Worm (Caenorhabditis elegans) whole organism, L2 larva: ENCODE results near the gene sri-62.

Source experiments
- C34F6.9 ChIP-seq: fragments of 150-350 bp; optimal IDR thresholded peaks from 2 replicates; lab custom pipeline; 2014; ENCODE audit warnings: missing biosample characterization, missing genetic modification characterization
- F13H6.1 ChIP-seq: sonication (generic microtip); optimal IDR thresholded peaks from 2 replicates; lab custom pipeline; 2016; ENCODE audit warnings: missing genetic modification characterization, missing compliant biosample characterization
- R02D3.7 ChIP-seq: fragments of 150-350 bp; optimal IDR thresholded peaks from 2 replicates; lab custom pipeline; 2014; ENCODE audit warnings: missing biosample characterization, missing genetic modification characterization
- Y55F3AM.14 ChIP-seq: fragments of 200-800 bp; sonication (Bioruptor generic); optimal IDR thresholded peaks from 2 replicates; lab custom pipeline; 2018; ENCODE audit warnings: mild to moderate bottlenecking, missing genetic modification characterization, missing compliant biosample characterization
- ZK546.5 ChIP-seq: sonication (generic microtip); optimal IDR thresholded peaks from 2 replicates; lab custom pipeline; 2017; ENCODE audit warnings: missing biosample characterization, missing genetic modification characterization
- aly-2 ChIP-seq: fragments of 150-350 bp; optimal IDR thresholded peaks from 2 replicates; lab custom pipeline; 2014; ENCODE audit warnings: missing biosample characterization, missing genetic modification characterization
- ama-1 ChIP-seq: fragments of 150-350 bp; optimal IDR thresholded peaks from 2 replicates; lab custom pipeline; 2018; ENCODE audit warnings: inconsistent platforms
- blmp-1 ChIP-seq: sonication (generic microtip); optimal IDR thresholded peaks from 2 replicates; lab custom pipeline; 2017; ENCODE audit warnings: missing genetic modification characterization, mild to moderate bottlenecking, missing compliant biosample characterization, antibody characterized with exemption, moderate library complexity; ENCODE audit not compliant: insufficient read depth
- ceh-16 ChIP-seq: fragments of 150-350 bp; optimal IDR thresholded peaks from 2 replicates; lab custom pipeline; 2014; ENCODE audit warnings: missing biosample characterization, missing genetic modification characterization
- ceh-82 ChIP-seq: fragments of 150-350 bp; optimal IDR thresholded peaks from 2 replicates; lab custom pipeline; 2014; ENCODE audit warnings: missing biosample characterization, missing genetic modification characterization
- dmd-4 ChIP-seq: sonication (generic microtip); optimal IDR thresholded peaks from 2 replicates; lab custom pipeline; 2017; ENCODE audit warnings: missing biosample characterization, missing genetic modification characterization
- egl-27 ChIP-seq: sonication (generic microtip); optimal IDR thresholded peaks from 3 replicates; lab custom pipeline; 2017; ENCODE audit warnings: missing biosample characterization, missing genetic modification reagents, missing genetic modification characterization
- elt-1 ChIP-seq: fragments of 150-350 bp; optimal IDR thresholded peaks from 2 replicates; lab custom pipeline; 2014; ENCODE audit warnings: missing biosample characterization, missing genetic modification characterization
- elt-3 ChIP-seq: sonication (generic microtip); optimal IDR thresholded peaks from 2 replicates; lab custom pipeline; 2017; ENCODE audit warnings: missing biosample characterization, missing genetic modification characterization
- gmeb-1 ChIP-seq: fragments of 150-350 bp; optimal IDR thresholded peaks from 2 replicates; lab custom pipeline; 2014; ENCODE audit warnings: missing biosample characterization, missing genetic modification characterization
- lin-11 ChIP-seq: fragments of 150-350 bp; sonication (generic microtip); optimal IDR thresholded peaks from 2 replicates; lab custom pipeline; 2014; ENCODE audit warnings: missing biosample characterization, missing genetic modification characterization, inconsistent platforms, mixed read lengths
- lin-13 ChIP-seq: fragments of 150-350 bp; optimal IDR thresholded peaks from 2 replicates; lab custom pipeline; 2014; ENCODE audit warnings: missing biosample characterization, missing genetic modification reagents, missing genetic modification characterization
- lin-39 ChIP-seq: fragments of 150-350 bp; optimal IDR thresholded peaks from 2 replicates; lab custom pipeline; 2014; ENCODE audit warnings: missing biosample characterization, missing genetic modification reagents, missing genetic modification characterization
- lsy-2 ChIP-seq, 2 experiments: fragments of 150-350 bp in 1 of 2; sonication (generic microtip) in 1 of 2; optimal IDR thresholded peaks; 2 replicates each; lab custom pipeline; 2014 to 2017; ENCODE audit warnings: missing biosample characterization in 2 of 2, missing genetic modification characterization in 2 of 2
- mbf-1 ChIP-seq: sonication (generic microtip); optimal IDR thresholded peaks from 2 replicates; lab custom pipeline; 2017; ENCODE audit warnings: missing biosample characterization, missing genetic modification characterization
- nhr-10 ChIP-seq: sonication (generic microtip); optimal IDR thresholded peaks from 2 replicates; lab custom pipeline; 2017; ENCODE audit warnings: missing biosample characterization, missing genetic modification characterization
- nhr-11 ChIP-seq: fragments of 150-350 bp; optimal IDR thresholded peaks from 2 replicates; lab custom pipeline; 2014; ENCODE audit warnings: missing biosample characterization, missing genetic modification characterization
- nhr-12 ChIP-seq: fragments of 150-350 bp; optimal IDR thresholded peaks from 2 replicates; lab custom pipeline; 2014; ENCODE audit warnings: missing biosample characterization, missing genetic modification characterization
- nhr-129 ChIP-seq: fragments of 150-350 bp; optimal IDR thresholded peaks from 2 replicates; lab custom pipeline; 2014; ENCODE audit warnings: missing biosample characterization, missing genetic modification characterization
- nhr-23 ChIP-seq: fragments of 150-350 bp; optimal IDR thresholded peaks from 2 replicates; lab custom pipeline; 2014; ENCODE audit warnings: missing biosample characterization, missing genetic modification reagents, missing genetic modification characterization
- nhr-237 ChIP-seq: fragments of 150-350 bp; optimal IDR thresholded peaks from 2 replicates; lab custom pipeline; 2014; ENCODE audit warnings: missing biosample characterization, missing genetic modification characterization
- nhr-25 ChIP-seq: fragments of 150-350 bp; sonication (generic microtip); optimal IDR thresholded peaks from 3 replicates; lab custom pipeline; 2014; ENCODE audit warnings: missing biosample characterization, missing genetic modification characterization
- nhr-6 ChIP-seq: fragments of 150-350 bp; optimal IDR thresholded peaks from 2 replicates; lab custom pipeline; 2014; ENCODE audit warnings: missing biosample characterization, missing genetic modification characterization
- nhr-77 ChIP-seq: fragments of 150-350 bp; optimal IDR thresholded peaks from 2 replicates; lab custom pipeline; 2014; ENCODE audit warnings: missing biosample characterization, missing genetic modification characterization
- sem-4 ChIP-seq: fragments of 150-350 bp; optimal IDR thresholded peaks from 2 replicates; lab custom pipeline; 2014; ENCODE audit warnings: missing biosample characterization, missing genetic modification reagents, missing genetic modification characterization
- skn-1 ChIP-seq: sonication (generic microtip); optimal IDR thresholded peaks from 2 replicates; lab custom pipeline; 2017; ENCODE audit warnings: missing biosample characterization, missing genetic modification characterization
- sma-3 ChIP-seq: sonication (generic microtip); optimal IDR thresholded peaks from 2 replicates; lab custom pipeline; 2016; ENCODE audit warnings: missing genetic modification reagents, missing genetic modification characterization, missing compliant biosample characterization
- sma-9 ChIP-seq, 2 experiments: fragments of 150-350 bp in 1 of 2; sonication (generic microtip) in 1 of 2; optimal IDR thresholded peaks; 2 replicates each; lab custom pipeline; 2014 to 2016; ENCODE audit warnings: missing genetic modification characterization in 2 of 2, mild to moderate bottlenecking in 1 of 2, missing biosample characterization in 1 of 2, missing compliant biosample characterization in 1 of 2, missing genetic modification reagents in 1 of 2, moderate library complexity in 1 of 2
- snpc-4 ChIP-seq: fragments of 150-350 bp; optimal IDR thresholded peaks from 2 replicates; lab custom pipeline; 2014; ENCODE audit warnings: missing biosample characterization, missing genetic modification characterization
- unc-55 ChIP-seq: fragments of 150-350 bp; sonication (generic microtip); optimal IDR thresholded peaks from 3 replicates; lab custom pipeline; 2014; ENCODE audit warnings: missing biosample characterization, missing genetic modification reagents, missing genetic modification characterization
- ztf-11 ChIP-seq: sonication (generic microtip); optimal IDR thresholded peaks from 2 replicates; lab custom pipeline; 2017; ENCODE audit warnings: missing biosample characterization, missing genetic modification characterization
- ztf-4 ChIP-seq: fragments of 150-350 bp; optimal IDR thresholded peaks from 2 replicates; lab custom pipeline; 2014; ENCODE audit warnings: missing biosample characterization, missing genetic modification characterization

sri-62 gene

ce11 chrII:2736938-2737337, 38.7 kb upstream of the sri-62 start:
- TF ChIP-seq ama-1 (no peak), aly-2 (tag; lab: Kevin White, UChicago) (no peak), ztf-11 (no peak), ceh-82 (tag; lab: Kevin White, UChicago) (no peak), nhr-237 (tag; lab: Kevin White, UChicago) (no peak), R02D3.7 (tag; lab: Kevin White, UChicago) (no peak), mbf-1 (tag; lab: Kevin White, UChicago) (no peak), nhr-23 (tag; lab: Kevin White, UChicago) (no peak), nhr-129 (no peak), blmp-1 (tag; lab: Kevin White, UChicago) (no peak), nhr-10 (tag; lab: Kevin White, UChicago) (no peak), nhr-77 (tag; lab: Kevin White, UChicago) (no peak), gmeb-1 (tag; lab: Kevin White, UChicago) (no peak)

- TF ChIP-seq Y55F3AM.14 (no peak), blmp-1 (tag; lab: Kevin White, UChicago) (no peak), C34F6.9 (tag; lab: Kevin White, UChicago) (no peak), nhr-10 (tag; lab: Kevin White, UChicago) (no peak), nhr-237 (tag; lab: Kevin White, UChicago) (no peak), nhr-11 (no peak), elt-3 (no peak), F13H6.1 (tag; lab: Kevin White, UChicago) (no peak), ama-1 (no peak), lin-39 (tag; lab: Kevin White, UChicago) (no peak), sem-4 (tag; lab: Kevin White, UChicago) (no peak), sma-9 (GFP tag; optimal IDR thresholded peaks at IDR 0.05; lab: Kevin White, UChicago) (no peak), sma-9 (tag; optimal IDR thresholded peaks at IDR 0.05; lab: Kevin White, UChicago) (no peak), unc-55 (no peak), egl-27 (tag; lab: Kevin White, UChicago) (no peak), nhr-12 (no peak)
These were observed 38.0 kb upstream of the sri-62 start, which contains the start of gene T05A8.8 for ce11 chrII:2736156-2736728. Gene T05A8.8 (plus strand): TSS chrII:2736678.

DNA sequence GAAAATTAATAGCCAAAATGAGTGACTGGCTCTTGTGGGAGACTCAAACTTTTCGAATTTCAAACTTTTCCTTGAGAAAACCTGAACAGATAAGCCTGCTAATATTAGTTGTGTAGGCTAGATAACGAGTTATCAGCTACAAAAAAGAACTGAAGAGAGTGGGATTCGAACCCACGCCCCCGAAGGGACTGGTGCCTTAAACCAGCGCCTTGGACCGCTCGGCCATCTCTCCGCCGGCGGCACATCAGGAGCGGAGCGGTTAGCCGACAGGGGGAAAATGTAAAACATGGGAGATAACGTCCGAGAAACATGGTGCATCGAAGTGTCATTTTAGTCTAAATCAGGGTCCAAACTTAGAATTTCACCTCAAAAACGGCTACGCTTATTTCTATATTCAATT, 37.4 kb upstream of the sri-62 start:
- TF ChIP-seq blmp-1 (tag; lab: Kevin White, UChicago) (no peak), lin-11 (tag; lab: Kevin White, UChicago) (no peak), ama-1 (no peak), nhr-6 (no peak), ztf-4 (tag; lab: Kevin White, UChicago) (no peak), nhr-23 (tag; lab: Kevin White, UChicago) (no peak), skn-1 (no peak), gmeb-1 (tag; lab: Kevin White, UChicago) (no peak), elt-1 (tag; lab: Kevin White, UChicago) (no peak), R02D3.7 (tag; lab: Kevin White, UChicago) (no peak), nhr-129 (no peak), lsy-2 (tag; optimal IDR thresholded peaks at IDR 0.05; lab: Kevin White, UChicago) (no peak), C34F6.9 (tag; lab: Kevin White, UChicago) (no peak), nhr-77 (tag; lab: Kevin White, UChicago) (no peak), dmd-4 (tag; lab: Kevin White, UChicago) (no peak), sem-4 (tag; lab: Kevin White, UChicago) (no peak), mbf-1 (tag; lab: Kevin White, UChicago) (no peak), lin-13 (no peak)

DNA sequence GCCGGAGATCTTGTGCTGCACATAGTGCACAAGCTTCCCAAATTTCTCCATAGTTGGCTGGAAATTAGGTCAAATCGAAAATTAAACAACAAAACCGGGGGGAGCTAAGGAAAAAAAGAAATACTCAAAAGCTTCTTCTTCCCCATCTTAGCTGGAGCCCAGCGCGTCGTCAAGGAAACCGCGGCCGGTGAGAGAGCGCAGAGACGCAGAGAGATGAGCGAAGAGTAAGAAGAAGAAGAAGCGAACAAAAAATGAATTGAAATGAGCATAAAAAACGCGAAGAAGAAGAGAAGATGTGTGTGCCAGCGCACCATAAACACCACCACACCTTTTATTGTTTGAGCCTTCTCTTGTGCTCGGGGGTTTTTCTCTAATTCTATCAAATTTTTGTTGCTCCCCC, 36.9 kb upstream of the sri-62 start, which contains the start of gene wdr-31:
Gene wdr-31, minus strand, starts transcription at position 101 of the 400 bp plus-strand sequence.
- no peak for TF ChIP-seq sma-3 (GFP tag; lab: Kevin White, UChicago)
- TF ChIP-seq nhr-10 (tag; lab: Kevin White, UChicago): no peak
- no peak for TF ChIP-seq egl-27 (tag; lab: Kevin White, UChicago)
- no peak for TF ChIP-seq ZK546.5 (tag; lab: Kevin White, UChicago)
- no peak for TF ChIP-seq nhr-25 (tag; lab: Kevin White, UChicago)
- no peak for TF ChIP-seq snpc-4 (tag; lab: Kevin White, UChicago)
- no peak for TF ChIP-seq mbf-1 (tag; lab: Kevin White, UChicago)
- TF ChIP-seq ceh-16 (tag; lab: Kevin White, UChicago): no peak
- no peak for TF ChIP-seq blmp-1 (tag; lab: Kevin White, UChicago)
